Worm (Caenorhabditis elegans) whole organism, L1 larva: ENCODE results near the gene clh-6.
"Not testable (repeated sequence)": the region's sequence is repeated elsewhere in the genome, so short reads cannot be mapped to it uniquely, and the experiment has no call there.

Experiments used
- F16B12.6 ChIP-seq: fragments of 150-350 bp; optimal IDR thresholded peaks from 2 replicates; lab custom pipeline; 2014; ENCODE audit warnings: missing biosample characterization, missing genetic modification characterization
- blmp-1 ChIP-seq: fragments of 150-350 bp; optimal IDR thresholded peaks from 2 replicates; lab custom pipeline; 2014; ENCODE audit warnings: missing biosample characterization, missing genetic modification characterization
- ceh-63 ChIP-seq: fragments of 200-800 bp; sonication (Bioruptor generic); optimal IDR thresholded peaks from 2 replicates; lab custom pipeline; 2018; ENCODE audit warnings: mild to moderate bottlenecking, missing genetic modification characterization, missing compliant biosample characterization
- ceh-8 ChIP-seq: fragments of 200-800 bp; sonication (Bioruptor generic); optimal IDR thresholded peaks from 2 replicates; lab custom pipeline; 2018; ENCODE audit warnings: mild to moderate bottlenecking, missing genetic modification characterization, moderate library complexity, missing compliant biosample characterization
- ceh-82 ChIP-seq, 3 experiments: fragments of 150-350 bp in 1 of 3; sonication (generic microtip) in 2 of 3; optimal IDR thresholded peaks; 2 replicates each; lab custom pipeline; 2014 to 2017; ENCODE audit warnings: missing biosample characterization in 3 of 3, missing genetic modification characterization in 3 of 3
- dsc-1 ChIP-seq: sonication (generic microtip); optimal IDR thresholded peaks from 2 replicates; lab custom pipeline; 2016; ENCODE audit warnings: mild to moderate bottlenecking, missing genetic modification characterization, missing compliant biosample characterization
- egl-13 ChIP-seq: sonication (generic microtip); optimal IDR thresholded peaks from 2 replicates; lab custom pipeline; 2016; ENCODE audit warnings: missing genotype, missing genetic modification reagents, missing genetic modification characterization, missing compliant biosample characterization
- elt-2 ChIP-seq: sonication (generic microtip); optimal IDR thresholded peaks from 2 replicates; lab custom pipeline; 2016; ENCODE audit warnings: missing genetic modification characterization, mild to moderate bottlenecking, inconsistent platforms, missing compliant biosample characterization, missing genetic modification reagents
- elt-3 ChIP-seq, 6 experiments: fragments of 150-350 bp in 1 of 6; sonication (generic microtip); optimal IDR thresholded peaks; 2 replicates each; lab custom pipeline; 2017 to 2018; ENCODE audit warnings: missing biosample characterization in 6 of 6, missing genetic modification characterization in 6 of 6, inconsistent platforms in 1 of 6
- ets-5 ChIP-seq: fragments of 200-800 bp; sonication (Bioruptor generic); IDR thresholded peaks from 2 replicates; pipeline ENCODE4 v1.3.6; 2022; ENCODE audit warnings: missing genetic modification characterization, missing compliant biosample characterization
- fkh-10 ChIP-seq: sonication (generic microtip); optimal IDR thresholded peaks from 2 replicates; lab custom pipeline; 2017; ENCODE audit warnings: missing biosample characterization, missing genetic modification reagents, missing genetic modification characterization
- fkh-8 ChIP-seq: sonication (generic microtip); optimal IDR thresholded peaks from 2 replicates; lab custom pipeline; 2016; ENCODE audit warnings: mild to moderate bottlenecking, missing genetic modification characterization, missing compliant biosample characterization
- irx-1 ChIP-seq: sonication (generic microtip); optimal IDR thresholded peaks from 2 replicates; lab custom pipeline; 2016; ENCODE audit warnings: missing genetic modification characterization, missing compliant biosample characterization
- isw-1 ChIP-seq: fragments of 200-800 bp; sonication (Bioruptor generic); IDR thresholded peaks from 2 replicates; pipeline ENCODE4 v1.3.6; 2022; ENCODE audit warnings: missing genetic modification characterization, missing compliant biosample characterization
- lin-13 ChIP-seq: fragments of 150-350 bp; optimal IDR thresholded peaks from 2 replicates; lab custom pipeline; 2014; ENCODE audit warnings: missing biosample characterization, missing genetic modification reagents, missing genetic modification characterization
- lin-14 ChIP-seq: fragments of 200-800 bp; sonication (Bioruptor generic); optimal IDR thresholded peaks from 2 replicates; lab custom pipeline; 2018; ENCODE audit warnings: mild to moderate bottlenecking, missing genetic modification characterization, moderate library complexity, missing compliant biosample characterization
- lin-35 ChIP-seq, 2 experiments: fragments of 150-350 bp; optimal IDR thresholded peaks; 2 replicates each; lab custom pipeline; 2014; ENCODE audit warnings: missing biosample characterization in 2 of 2, missing genetic modification characterization in 2 of 2, missing genetic modification reagents in 2 of 2
- lsy-2 ChIP-seq, 2 experiments: fragments of 150-350 bp; optimal IDR thresholded peaks; 2 replicates each; lab custom pipeline; 2014; ENCODE audit warnings: missing biosample characterization in 2 of 2, missing genetic modification characterization in 2 of 2
- mdl-1 ChIP-seq, 2 experiments: fragments of 150-350 bp; optimal IDR thresholded peaks; 2 replicates each; lab custom pipeline; 2014 to 2017; ENCODE audit warnings: missing biosample characterization in 2 of 2, missing genetic modification characterization in 2 of 2, inconsistent platforms in 1 of 2
- mep-1 ChIP-seq: fragments of 150-350 bp; optimal IDR thresholded peaks from 2 replicates; lab custom pipeline; 2014; ENCODE audit warnings: missing biosample characterization, missing genetic modification characterization
- nhr-11 ChIP-seq: fragments of 150-350 bp; optimal IDR thresholded peaks from 2 replicates; lab custom pipeline; 2014; ENCODE audit warnings: missing biosample characterization, missing genetic modification characterization
- nhr-12 ChIP-seq: sonication (generic microtip); optimal IDR thresholded peaks from 2 replicates; lab custom pipeline; 2017; ENCODE audit warnings: missing biosample characterization, missing genetic modification characterization
- nhr-19 ChIP-seq: fragments of 200-800 bp; sonication (Bioruptor generic); conservative IDR thresholded peaks from 2 replicates; pipeline ENCODE4 v1.3.6; 2022; ENCODE audit warnings: missing genetic modification characterization, missing compliant biosample characterization
- nhr-20 ChIP-seq: sonication (generic microtip); optimal IDR thresholded peaks from 2 replicates; lab custom pipeline; 2016; ENCODE audit warnings: mild to moderate bottlenecking, missing genetic modification characterization, missing compliant biosample characterization
- nhr-237 ChIP-seq: fragments of 150-350 bp; optimal IDR thresholded peaks from 2 replicates; lab custom pipeline; 2014; ENCODE audit warnings: missing biosample characterization, missing genetic modification characterization
- nhr-47 ChIP-seq: sonication (generic microtip); optimal IDR thresholded peaks from 2 replicates; lab custom pipeline; 2016; ENCODE audit warnings: mild to moderate bottlenecking, missing genetic modification characterization, moderate library complexity, missing compliant biosample characterization
- nhr-71 ChIP-seq: sonication (generic microtip); optimal IDR thresholded peaks from 2 replicates; lab custom pipeline; 2016; ENCODE audit warnings: mild to moderate bottlenecking, missing genetic modification characterization, moderate library complexity, missing compliant biosample characterization
- nhr-85 ChIP-seq: sonication (generic microtip); peaks from one replicate; lab custom pipeline; 2016; ENCODE audit warnings: missing genetic modification characterization, inconsistent platforms, missing compliant biosample characterization
- pax-3 ChIP-seq: fragments of 200-800 bp; sonication (Bioruptor generic); optimal IDR thresholded peaks from 2 replicates; lab custom pipeline; 2018; ENCODE audit warnings: mild to moderate bottlenecking, missing genetic modification characterization, moderate library complexity, missing compliant biosample characterization
- rnt-1 ChIP-seq: sonication (generic microtip); optimal IDR thresholded peaks from 2 replicates; lab custom pipeline; 2016; ENCODE audit warnings: mild to moderate bottlenecking, missing genetic modification characterization, moderate library complexity, missing compliant biosample characterization
- snu-23 ChIP-seq: sonication (generic microtip); optimal IDR thresholded peaks from 2 replicates; lab custom pipeline; 2016; ENCODE audit warnings: missing genetic modification characterization, missing compliant biosample characterization
- swsn-7 ChIP-seq: sonication (generic microtip); optimal IDR thresholded peaks from 2 replicates; lab custom pipeline; 2016; ENCODE audit warnings: missing genetic modification characterization, missing compliant biosample characterization
- tbx-2 ChIP-seq: sonication (generic microtip); optimal IDR thresholded peaks from 2 replicates; lab custom pipeline; 2016; ENCODE audit warnings: missing genetic modification characterization, missing compliant biosample characterization
- unc-86 ChIP-seq: sonication (generic microtip); optimal IDR thresholded peaks from 2 replicates; lab custom pipeline; 2016; ENCODE audit warnings: missing genetic modification characterization, missing compliant biosample characterization
- xbp-1 ChIP-seq: sonication (generic microtip); optimal IDR thresholded peaks from 2 replicates; lab custom pipeline; 2016; ENCODE audit warnings: missing genetic modification characterization, missing compliant biosample characterization
- ztf-4 ChIP-seq: fragments of 150-350 bp; optimal IDR thresholded peaks from 2 replicates; lab custom pipeline; 2014; ENCODE audit warnings: missing biosample characterization, missing genetic modification characterization

Gene clh-6

DNA sequence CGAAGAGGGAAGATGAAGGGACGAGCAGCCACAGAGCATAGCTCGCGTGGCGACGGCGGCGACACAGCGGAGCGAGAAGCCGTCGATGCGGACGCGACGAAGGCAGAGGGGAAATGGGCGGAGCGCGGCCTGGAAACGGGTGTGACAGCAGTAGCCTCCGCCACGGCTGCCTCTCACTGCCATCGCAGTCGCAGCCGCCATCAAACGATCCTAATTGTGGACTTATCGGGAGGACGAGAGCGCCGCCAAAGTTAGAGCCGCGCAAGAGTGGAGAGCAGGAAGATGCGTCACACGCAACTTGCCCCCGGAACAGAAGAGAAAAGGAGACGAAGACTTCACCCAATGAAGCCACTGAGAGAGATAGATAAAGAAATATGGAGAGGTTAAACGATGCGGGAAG lies 38.9 kb downstream of the clh-6 start:
- TF ChIP-seq lin-35 (GFP tag; optimal IDR thresholded peaks at IDR 0.05; lab: Kevin White, UChicago) (peak in 1 of 2 experiments; percentile 8), nhr-19 (GFP tag; lab: Robert Waterston, UW) (0 out of 2 replicates have a peak, but pooled peaks have one; percentile 6), ceh-82 (tag; optimal IDR thresholded peaks at IDR 0.05; lab: Kevin White, UChicago) (peak in 2 of 3 experiments; percentile 24 to 35), unc-86 (tag; lab: Kevin White, UChicago) (peak; percentile 67), irx-1 (tag; lab: Kevin White, UChicago) (peak; percentile 26), nhr-85 (tag; lab: Kevin White, UChicago) (no peak), snu-23 (GFP tag; lab: Kevin White, UChicago) (peak; percentile 15), nhr-12 (tag; lab: Kevin White, UChicago) (no peak), lin-14 (GFP tag; lab: Kevin White, UChicago) (peak; percentile 88), lsy-2 (tag; optimal IDR thresholded peaks at IDR 0.05; lab: Kevin White, UChicago) (peak in 1 of 2 experiments; percentile 3), lin-13 (GFP tag; lab: Kevin White, UChicago) (no peak), tbx-2 (tag; lab: Kevin White, UChicago) (peak; percentile 53), fkh-10 (GFP tag; lab: Kevin White, UChicago) (peak; percentile 71), ets-5 (no peak), swsn-7 (tag; lab: Kevin White, UChicago) (peak; percentile 33), dsc-1 (tag; lab: Kevin White, UChicago) (peak; percentile 20), xbp-1 (tag; lab: Kevin White, UChicago) (peak; percentile 17), ztf-4 (tag; lab: Kevin White, UChicago) (peak; percentile 9), blmp-1 (tag; lab: Kevin White, UChicago) (no peak), elt-3 (tag; optimal IDR thresholded peaks at IDR 0.05; lab: Kevin White, UChicago) (no peak), ceh-8 (GFP tag; lab: Kevin White, UChicago) (peak; percentile 73), fkh-8 (peak; percentile 70), ceh-63 (GFP tag; lab: Kevin White, UChicago) (peak; percentile 82), mdl-1 (tag; optimal IDR thresholded peaks at IDR 0.05; lab: Kevin White, UChicago) (peak in 1 of 2 experiments; percentile 8), nhr-11 (no peak), egl-13 (tag; lab: Kevin White, UChicago) (peak; percentile 84), nhr-71 (peak; percentile 63), mep-1 (tag; lab: Kevin White, UChicago) (peak; percentile 2), nhr-47 (tag; lab: Kevin White, UChicago) (peak; percentile 51)

ce11 chrV:12020940-12021339 lies 42.2 kb downstream of the clh-6 start:
- TF ChIP-seq pax-3 (no peak), xbp-1 (tag; lab: Kevin White, UChicago) (no peak), F16B12.6 (tag; lab: Kevin White, UChicago) (no peak), nhr-237 (tag; lab: Kevin White, UChicago) (no peak)
- TF ChIP-seq, all 84 proteins: peak for 0

- not testable (repeated sequence) for TF ChIP-seq rnt-1, nhr-20, nhr-85 (tag; lab: Kevin White, UChicago)
These were observed 43.1 kb downstream of the clh-6 start, which contains the start of gene F10C2.3 for ce11 chrV:12020026-12020425. F10C2.3 (plus strand) TSS chrV:12020326.

DNA sequence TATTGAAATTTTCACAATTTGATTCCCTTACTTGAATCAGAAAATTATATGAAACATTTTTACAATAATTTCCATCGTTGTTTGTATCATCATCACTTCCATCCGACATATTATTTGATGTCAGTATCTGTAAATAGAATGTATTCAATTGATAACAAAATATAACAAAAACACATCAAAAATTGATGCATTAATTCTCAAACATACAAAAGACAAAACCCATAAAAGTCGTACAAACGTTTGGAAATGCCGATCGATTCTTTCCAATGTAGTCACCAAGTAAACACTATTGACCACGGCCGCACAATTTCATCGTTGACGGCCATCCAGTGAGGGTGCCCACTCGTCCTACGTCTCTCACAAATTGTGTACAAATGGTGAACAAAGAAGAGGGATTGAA lies 49.9 kb downstream of the clh-6 start, which contains the start of gene add-2:
add-2 (minus strand) TSS at position 109 of the 400 bp plus-strand sequence.
- TF ChIP-seq isw-1 = no peak
- TF ChIP-seq elt-2 (tag; lab: Kevin White, UChicago) = peak; percentile 55
